Worm (Caenorhabditis elegans) whole organism, L4 larva: ENCODE results near the gene F47B8.13.
"Not testable (repeated sequence)": the region's sequence is repeated elsewhere in the genome, so short reads cannot be mapped to it uniquely, and the experiment has no call there.

Experiments
- ZK546.5 ChIP-seq, 2 experiments: sonication (generic microtip); optimal IDR thresholded peaks; 2 replicates each; lab custom pipeline; 2017; ENCODE audit warnings: missing biosample characterization in 2 of 2, missing genetic modification characterization in 2 of 2
- lin-15B ChIP-seq: fragments of 150-350 bp; sonication (generic microtip); optimal IDR thresholded peaks from 3 replicates; lab custom pipeline; 2014; ENCODE audit warnings: missing biosample characterization, missing genetic modification characterization
- pha-4 ChIP-seq, 2 experiments: fragments of 150-350 bp in 1 of 2; fragments of 200-800 bp in 1 of 2; sonication (Bioruptor generic) in 1 of 2; IDR thresholded peaks in 1 of 2; optimal IDR thresholded peaks in 1 of 2; 2 replicates each; pipeline versions ENCODE4 v1.3.6 to Lab custom; 2014 to 2022; ENCODE audit warnings: missing genetic modification characterization in 2 of 2, missing genetic modification reagents in 2 of 2, missing biosample characterization in 1 of 2, missing compliant biosample characterization in 1 of 2
- php-3 ChIP-seq: fragments of 200-800 bp; sonication (Bioruptor generic); IDR thresholded peaks from 2 replicates; pipeline ENCODE4 v1.3.6; 2022; ENCODE audit warnings: missing genetic modification reagents, missing genetic modification characterization, missing compliant biosample characterization
- zag-1 ChIP-seq: fragments of 150-350 bp; optimal IDR thresholded peaks from 2 replicates; lab custom pipeline; 2014; ENCODE audit warnings: missing biosample characterization, missing genetic modification characterization

DNA sequence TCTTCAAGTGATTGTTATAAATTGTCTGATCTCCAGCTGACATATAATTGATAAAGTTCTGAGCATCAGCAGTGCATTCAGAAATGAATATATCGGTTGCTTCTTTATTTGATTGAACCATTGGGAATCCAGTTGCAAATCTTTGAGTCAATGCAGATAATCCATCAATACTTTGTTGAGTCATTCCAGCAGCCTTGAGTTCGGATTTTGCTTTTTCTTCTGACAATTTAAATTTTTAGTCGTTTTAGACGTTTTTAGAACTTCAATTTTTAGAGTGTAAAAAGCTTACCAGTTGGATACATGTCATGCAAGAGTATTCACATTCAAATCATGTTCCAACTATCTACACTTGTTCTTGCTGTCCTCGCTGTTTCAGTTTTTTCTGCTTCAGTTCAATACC is 9.9 kb downstream of the F47B8.13 start, which contains the start of gene F14D7.14:
- TF ChIP-seq zag-1 (tag; lab: Kevin White, UChicago); pha-4 (GFP tag; IDR thresholded peaks at IDR 0.05; lab: Robert Waterston, UW); pha-4 (tag; optimal IDR thresholded peaks at IDR 0.05; lab: Kevin White, UChicago); php-3 (GFP tag; lab: Robert Waterston, UW); lin-15B (tag; lab: Kevin White, UChicago); ZK546.5 (tag; optimal IDR thresholded peaks at IDR 0.05; lab: Kevin White, UChicago): not testable (repeated sequence)
